Worm (Caenorhabditis elegans) whole organism, young adult: Measurements from ENCODE around the gene C41G6.12.
A peak's percentile ranks its signal among the peaks of the same experiment; 100 is the strongest.

Experiments used
- B0019.2 ChIP-seq: fragments of 200-800 bp; sonication (Bioruptor generic); conservative IDR thresholded peaks from 2 replicates; pipeline ENCODE4 v1.3.6; 2022; ENCODE audit warnings: missing genetic modification reagents, missing genetic modification characterization, missing compliant biosample characterization
- F22D6.2 ChIP-seq: sonication (generic microtip); optimal IDR thresholded peaks from 2 replicates; lab custom pipeline; 2016; ENCODE audit warnings: mild to moderate bottlenecking, missing genetic modification characterization, missing compliant biosample characterization
- F23B12.7 ChIP-seq: sonication (generic microtip); optimal IDR thresholded peaks from 2 replicates; lab custom pipeline; 2017; ENCODE audit warnings: missing genetic modification characterization, mild to moderate bottlenecking, missing compliant biosample characterization, antibody characterized with exemption, moderate library complexity; ENCODE audit not compliant: insufficient read depth
- F33H1.4 ChIP-seq: fragments of 200-800 bp; sonication (Bioruptor generic); IDR thresholded peaks from 2 replicates; pipeline ENCODE4 v1.3.6; 2022; ENCODE audit warnings: missing genetic modification reagents, missing genetic modification characterization, missing compliant biosample characterization
- F39B2.1 ChIP-seq: fragments of 200-800 bp; sonication (Bioruptor generic); IDR thresholded peaks from 2 replicates; pipeline ENCODE4 v1.3.6; 2022; ENCODE audit warnings: missing genetic modification reagents, missing genetic modification characterization, missing compliant biosample characterization
- F52B5.7 ChIP-seq: sonication (generic microtip); optimal IDR thresholded peaks from 2 replicates; lab custom pipeline; 2016; ENCODE audit warnings: mild to moderate bottlenecking, missing genetic modification characterization, missing compliant biosample characterization
- Y53F4B.3 ChIP-seq: fragments of 200-800 bp; sonication (Bioruptor generic); IDR thresholded peaks from 2 replicates; pipeline ENCODE4 v1.3.6; 2022; ENCODE audit warnings: missing genetic modification reagents, missing genetic modification characterization, missing compliant biosample characterization
- Y79H2A.3 ChIP-seq: fragments of 200-800 bp; sonication (Bioruptor generic); conservative IDR thresholded peaks from 2 replicates; pipeline ENCODE4 v1.3.6; 2022; ENCODE audit warnings: missing genetic modification reagents, missing genetic modification characterization, missing compliant biosample characterization
- Y95B8A.8 ChIP-seq: fragments of 200-800 bp; sonication (Bioruptor generic); IDR thresholded peaks from 2 replicates; pipeline ENCODE4 v1.3.6; 2022; ENCODE audit warnings: missing genetic modification reagents, missing genetic modification characterization, missing compliant biosample characterization
- aptf-2 ChIP-seq: fragments of 200-800 bp; sonication (Bioruptor generic); conservative IDR thresholded peaks from 2 replicates; pipeline ENCODE4 v1.3.6; 2022; ENCODE audit warnings: missing genetic modification reagents, missing genetic modification characterization, missing compliant biosample characterization
- aptf-3 ChIP-seq: fragments of 200-800 bp; sonication (Bioruptor generic); IDR thresholded peaks from 2 replicates; pipeline ENCODE4 v1.3.6; 2022; ENCODE audit warnings: missing genetic modification characterization, missing compliant biosample characterization
- atf-7 ChIP-seq: sonication (generic microtip); optimal IDR thresholded peaks from 2 replicates; lab custom pipeline; 2017; ENCODE audit warnings: mild to moderate bottlenecking, missing genetic modification characterization, missing compliant biosample characterization
- attf-6 ChIP-seq: fragments of 200-800 bp; sonication (Bioruptor generic); IDR thresholded peaks from 2 replicates; pipeline ENCODE4 v1.3.6; 2022; ENCODE audit warnings: missing genetic modification reagents, missing genetic modification characterization, missing compliant biosample characterization
- cebp-2 ChIP-seq: fragments of 200-800 bp; sonication (Bioruptor generic); IDR thresholded peaks from 2 replicates; pipeline ENCODE4 v1.3.6; 2022; ENCODE audit warnings: missing genetic modification characterization, missing compliant biosample characterization
- ceh-27 ChIP-seq: fragments of 200-800 bp; sonication (Bioruptor generic); optimal IDR thresholded peaks from 2 replicates; lab custom pipeline; 2018; ENCODE audit warnings: mild to moderate bottlenecking, missing genetic modification characterization, moderate library complexity, missing compliant biosample characterization
- ceh-79 ChIP-seq: sonication (generic microtip); optimal IDR thresholded peaks from 2 replicates; lab custom pipeline; 2017; ENCODE audit warnings: mild to moderate bottlenecking, missing genetic modification characterization, missing compliant biosample characterization
- chd-7 ChIP-seq: sonication (generic microtip); optimal IDR thresholded peaks from 2 replicates; lab custom pipeline; 2016; ENCODE audit warnings: mild to moderate bottlenecking, missing genetic modification characterization, moderate library complexity, missing compliant biosample characterization
- die-1 ChIP-seq: sonication (generic microtip); optimal IDR thresholded peaks from 2 replicates; lab custom pipeline; 2016; ENCODE audit warnings: missing genotype, mild to moderate bottlenecking, missing genetic modification characterization, missing compliant biosample characterization
- dox-1 ChIP-seq: fragments of 200-800 bp; sonication (Bioruptor generic); IDR thresholded peaks from 2 replicates; pipeline ENCODE4 v1.3.6; 2022; ENCODE audit warnings: missing genetic modification reagents, missing genetic modification characterization, missing compliant biosample characterization
- egl-18 ChIP-seq: fragments of 200-800 bp; sonication (Bioruptor generic); IDR thresholded peaks from 2 replicates; pipeline ENCODE4 v1.3.6; 2022; ENCODE audit warnings: missing genetic modification reagents, missing genetic modification characterization, missing compliant biosample characterization
- ekl-4 ChIP-seq: fragments of 200-800 bp; sonication (Bioruptor generic); IDR thresholded peaks from 2 replicates; pipeline ENCODE4 v1.3.6; 2022; ENCODE audit warnings: missing genetic modification reagents, missing genetic modification characterization, missing compliant biosample characterization
- fkh-3 ChIP-seq: sonication (generic microtip); optimal IDR thresholded peaks from 2 replicates; lab custom pipeline; 2016; ENCODE audit warnings: mild to moderate bottlenecking, missing genetic modification characterization, missing compliant biosample characterization
- hrde-1 ChIP-seq: sonication (generic microtip); optimal IDR thresholded peaks from 2 replicates; lab custom pipeline; 2016; ENCODE audit warnings: missing genetic modification characterization, mild to moderate bottlenecking, missing compliant biosample characterization, moderate library complexity, missing genotype, missing genetic modification reagents, borderline replicate concordance
- hsf-1 ChIP-seq: fragments of 200-800 bp; sonication (Bioruptor generic); IDR thresholded peaks from 2 replicates; pipeline ENCODE4 v1.3.6; 2022; ENCODE audit warnings: missing genetic modification reagents, missing genetic modification characterization, missing compliant biosample characterization
- lag-1 ChIP-seq: fragments of 200-800 bp; sonication (Bioruptor generic); IDR thresholded peaks from 2 replicates; pipeline ENCODE4 v1.3.6; 2022; ENCODE audit warnings: missing genetic modification reagents, missing genetic modification characterization, missing compliant biosample characterization
- let-526 ChIP-seq: fragments of 200-800 bp; sonication (Bioruptor generic); IDR thresholded peaks from 2 replicates; pipeline ENCODE4 v1.3.6; 2022; ENCODE audit warnings: missing genetic modification reagents, missing genetic modification characterization, missing compliant biosample characterization
- lin-54 ChIP-seq: fragments of 200-800 bp; sonication (Bioruptor generic); optimal IDR thresholded peaks from 2 replicates; lab custom pipeline; 2018; ENCODE audit warnings: mild to moderate bottlenecking, missing genetic modification characterization, missing compliant biosample characterization
- lsl-1 ChIP-seq: fragments of 200-800 bp; sonication (Bioruptor generic); optimal IDR thresholded peaks from 2 replicates; lab custom pipeline; 2018; ENCODE audit warnings: mild to moderate bottlenecking, missing genetic modification characterization, moderate library complexity, missing compliant biosample characterization
- madf-3 ChIP-seq: fragments of 200-800 bp; sonication (Bioruptor generic); IDR thresholded peaks from 2 replicates; pipeline ENCODE4 v1.3.6; 2022; ENCODE audit warnings: missing genetic modification reagents, missing genetic modification characterization, missing compliant biosample characterization
- madf-6 ChIP-seq: fragments of 200-800 bp; sonication (Bioruptor generic); IDR thresholded peaks from 2 replicates; pipeline ENCODE4 v1.3.6; 2022; ENCODE audit warnings: missing genetic modification reagents, missing genetic modification characterization, missing compliant biosample characterization
- mxl-1 ChIP-seq: sonication (generic microtip); optimal IDR thresholded peaks from 2 replicates; lab custom pipeline; 2016; ENCODE audit warnings: missing genetic modification characterization, missing compliant biosample characterization
- nfya-1 ChIP-seq: sonication (generic microtip); optimal IDR thresholded peaks from 2 replicates; lab custom pipeline; 2017; ENCODE audit warnings: antibody characterized with exemption, missing compliant biosample characterization, missing genetic modification characterization, borderline replicate concordance; ENCODE audit not compliant: insufficient read depth
- nfya-2 ChIP-seq: fragments of 200-800 bp; sonication (Bioruptor generic); IDR thresholded peaks from 2 replicates; pipeline ENCODE4 v1.3.6; 2022; ENCODE audit warnings: missing genetic modification reagents, missing genetic modification characterization, missing compliant biosample characterization
- nfyb-1 ChIP-seq: fragments of 200-800 bp; sonication (Bioruptor generic); IDR thresholded peaks from 2 replicates; pipeline ENCODE4 v1.3.6; 2022; ENCODE audit warnings: missing genetic modification reagents, missing genetic modification characterization, missing compliant biosample characterization
- nhr-120 ChIP-seq: fragments of 200-800 bp; sonication (Bioruptor generic); IDR thresholded peaks from 2 replicates; pipeline ENCODE4 v1.3.6; 2022; ENCODE audit warnings: missing genetic modification characterization, missing compliant biosample characterization
- nhr-179 ChIP-seq: sonication (generic microtip); optimal IDR thresholded peaks from 2 replicates; lab custom pipeline; 2016; ENCODE audit warnings: mild to moderate bottlenecking, missing genetic modification characterization, missing compliant biosample characterization
- nhr-80 ChIP-seq: sonication (generic microtip); optimal IDR thresholded peaks from 2 replicates; lab custom pipeline; 2016; ENCODE audit warnings: missing genetic modification characterization, missing compliant biosample characterization
- nhr-90 ChIP-seq: sonication (generic microtip); optimal IDR thresholded peaks from 2 replicates; lab custom pipeline; 2016; ENCODE audit warnings: missing genotype, mild to moderate bottlenecking, missing genetic modification characterization, missing compliant biosample characterization
- pbrm-1 ChIP-seq: fragments of 200-800 bp; sonication (Bioruptor generic); IDR thresholded peaks from 2 replicates; pipeline ENCODE4 v1.3.6; 2022; ENCODE audit warnings: missing genetic modification reagents, missing genetic modification characterization, missing compliant biosample characterization
- rcor-1 ChIP-seq: fragments of 200-800 bp; sonication (Bioruptor generic); IDR thresholded peaks from 2 replicates; pipeline ENCODE4 v1.3.6; 2022; ENCODE audit warnings: missing genetic modification reagents, missing genetic modification characterization, missing compliant biosample characterization
- rpc-1 ChIP-seq, 2 experiments: fragments of 150-350 bp in 1 of 2; sonication (generic microtip) in 1 of 2; optimal IDR thresholded peaks; 2 replicates each; lab custom pipeline; 2014 to 2018; ENCODE audit warnings: missing biosample characterization in 1 of 2, missing genetic modification characterization in 1 of 2, missing genetic modification reagents in 1 of 2, missing genotype in 1 of 2
- sdz-38 ChIP-seq: sonication (generic microtip); optimal IDR thresholded peaks from 2 replicates; lab custom pipeline; 2016; ENCODE audit warnings: missing genotype, missing genetic modification characterization, missing compliant biosample characterization
- somi-1 ChIP-seq: fragments of 200-800 bp; sonication (Bioruptor generic); optimal IDR thresholded peaks from 2 replicates; lab custom pipeline; 2018; ENCODE audit warnings: mild to moderate bottlenecking, missing genetic modification characterization, missing compliant biosample characterization
- tlf-1 ChIP-seq: fragments of 200-800 bp; sonication (Bioruptor generic); optimal IDR thresholded peaks from 2 replicates; lab custom pipeline; 2018; ENCODE audit warnings: mild to moderate bottlenecking, missing genetic modification characterization, missing compliant biosample characterization
- zim-3 ChIP-seq: sonication (generic microtip); optimal IDR thresholded peaks from 2 replicates; lab custom pipeline; 2017; ENCODE audit warnings: mild to moderate bottlenecking, missing genetic modification characterization, moderate library complexity, missing compliant biosample characterization
- ztf-25 ChIP-seq: fragments of 200-800 bp; sonication (Bioruptor generic); IDR thresholded peaks from 2 replicates; pipeline ENCODE4 v1.3.6; 2022; ENCODE audit warnings: missing genetic modification reagents, missing genetic modification characterization, missing compliant biosample characterization
- ztf-3 ChIP-seq: fragments of 200-800 bp; sonication (Bioruptor generic); optimal IDR thresholded peaks from 2 replicates; lab custom pipeline; 2018; ENCODE audit warnings: mild to moderate bottlenecking, missing genetic modification characterization, missing compliant biosample characterization
- ztf-6 ChIP-seq: fragments of 200-800 bp; sonication (Bioruptor generic); IDR thresholded peaks from 2 replicates; pipeline ENCODE4 v1.3.6; 2022; ENCODE audit warnings: missing genetic modification reagents, missing genetic modification characterization, missing compliant biosample characterization

C41G6.12 gene

DNA sequence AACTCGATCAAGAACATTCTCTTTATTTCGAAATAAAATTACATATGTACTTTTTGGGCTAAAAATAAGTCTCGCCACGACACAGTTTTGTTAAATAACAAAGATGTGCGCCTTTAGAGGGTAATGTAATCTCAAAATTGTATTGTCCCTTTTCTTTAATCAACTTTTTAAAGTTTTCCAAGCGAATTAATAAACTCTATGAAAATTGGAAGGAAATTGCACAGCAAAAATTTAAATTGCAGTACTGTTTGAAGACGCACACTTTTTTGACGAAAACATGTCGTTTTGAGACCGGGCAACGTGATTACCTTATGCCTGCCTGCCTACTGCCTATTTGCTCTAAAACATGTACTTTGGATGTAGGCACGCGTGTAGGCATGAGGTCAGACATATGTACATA is 15.6 kb downstream of the C41G6.12 start:
- TF ChIP-seq nfya-2: no peak
- TF ChIP-seq chd-7 (tag; lab: Kevin White, UChicago): no peak
- no peak for TF ChIP-seq nhr-80 (tag; lab: Kevin White, UChicago)
- TF ChIP-seq rcor-1 (GFP tag; lab: Robert Waterston, UW): no peak
- TF ChIP-seq dox-1 (GFP tag; lab: Robert Waterston, UW): no peak
- no peak for TF ChIP-seq lag-1 (GFP tag; lab: Robert Waterston, UW)
- TF ChIP-seq nfya-1 (tag; lab: Kevin White, UChicago): no peak
- TF ChIP-seq ceh-79 (tag; lab: Kevin White, UChicago): no peak
- no peak for TF ChIP-seq attf-6 (GFP tag; lab: Robert Waterston, UW)
- no peak for TF ChIP-seq aptf-3
- TF ChIP-seq let-526: no peak
- TF ChIP-seq lsl-1 (GFP tag; lab: Kevin White, UChicago): no peak

DNA sequence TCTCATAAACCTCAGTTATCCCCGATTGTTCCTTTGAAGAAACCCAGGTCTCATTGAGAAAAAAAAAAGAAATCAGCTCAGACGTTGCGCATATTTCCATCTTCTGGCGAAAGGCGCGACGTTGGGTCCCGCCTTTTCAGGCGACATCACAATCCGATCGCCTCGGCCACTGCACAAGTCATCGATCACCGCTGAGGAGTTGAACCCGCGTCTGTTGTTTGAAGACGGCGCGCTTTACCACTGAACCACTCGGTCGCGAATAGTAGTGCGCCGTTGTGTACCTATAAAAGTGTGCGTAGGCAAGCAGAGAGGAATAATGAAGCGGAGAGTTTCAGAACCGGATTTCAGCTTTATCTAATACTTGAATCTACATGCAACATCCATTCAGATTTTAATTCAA is 16.7 kb downstream of the C41G6.12 start, which contains the start of gene Y75B12B.11:
Gene Y75B12B.11 (plus strand): TSS at position 394 of the 400 bp plus-strand sequence.
- TF ChIP-seq F52B5.7 (tag; lab: Kevin White, UChicago) (peak; percentile 97), pbrm-1 (GFP tag; lab: Robert Waterston, UW) (peak; percentile 93), die-1 (peak; percentile 98), B0019.2 (GFP tag; lab: Robert Waterston, UW) (peak; percentile 62), ztf-6 (GFP tag; lab: Robert Waterston, UW) (0 out of 2 replicates have a peak, but pooled peaks have one; percentile 75), egl-18 (GFP tag; lab: Robert Waterston, UW) (peak; percentile 84), hsf-1 (peak; percentile 95), somi-1 (GFP tag; lab: Kevin White, UChicago) (peak; percentile 61), ekl-4 (GFP tag; lab: Robert Waterston, UW) (peak; percentile 96), F39B2.1 (GFP tag; lab: Robert Waterston, UW) (peak; percentile 92), lsl-1 (GFP tag; lab: Kevin White, UChicago) (peak; percentile 83), madf-6 (GFP tag; lab: Robert Waterston, UW) (peak; percentile 92), zim-3 (tag; lab: Kevin White, UChicago) (peak; percentile 98), rpc-1 (optimal IDR thresholded peaks at IDR 0.05; lab: Kevin White, UChicago) (peak; percentile 97), rpc-1 (tag; optimal IDR thresholded peaks at IDR 0.05; lab: Kevin White, UChicago) (peak; percentile 97), tlf-1 (GFP tag; lab: Kevin White, UChicago) (peak; percentile 95), nhr-179 (peak; percentile 81), atf-7 (peak; percentile 95), aptf-3 (peak; percentile 96), madf-3 (GFP tag; lab: Robert Waterston, UW) (peak; percentile 88), mxl-1 (peak; percentile 96), sdz-38 (tag; lab: Kevin White, UChicago) (no peak), F22D6.2 (tag; lab: Kevin White, UChicago) (peak; percentile 82), cebp-2 (GFP tag; lab: Robert Waterston, UW) (peak; percentile 97), ztf-25 (GFP tag; lab: Robert Waterston, UW) (peak; percentile 96), fkh-3 (tag; lab: Kevin White, UChicago) (peak; percentile 93), Y79H2A.3 (peak; percentile 91), Y95B8A.8 (peak; percentile 87; the same call in 1 of the 2 replicates), nhr-120 (peak; percentile 96), aptf-2 (peak; percentile 73; the same call in 1 of the 2 replicates), nhr-90 (tag; lab: Kevin White, UChicago) (peak; percentile 98), hrde-1 (tag; lab: Kevin White, UChicago) (peak; percentile 97), F33H1.4 (GFP tag; lab: Robert Waterston, UW) (peak; percentile 62), lin-54 (GFP tag; lab: Kevin White, UChicago) (peak; percentile 93), ztf-3 (peak; percentile 46), nfyb-1 (GFP tag; lab: Robert Waterston, UW) (peak; percentile 97), F23B12.7 (tag; lab: Kevin White, UChicago) (peak; percentile 89), Y53F4B.3 (GFP tag; lab: Robert Waterston, UW) (peak; percentile 87), ceh-27 (peak; percentile 85)
